Worm (Caenorhabditis elegans) whole organism, L3 larva: ENCODE data around the gene H01G02.1.

Experiments
- ama-1 ChIP-seq: fragments of 150-350 bp; optimal IDR thresholded peaks from 2 replicates; lab custom pipeline; 2018
- ceh-16 ChIP-seq: sonication (generic microtip); optimal IDR thresholded peaks from 2 replicates; lab custom pipeline; 2017; ENCODE audit warnings: missing biosample characterization, missing genetic modification characterization
- ceh-28 ChIP-seq: fragments of 150-350 bp; optimal IDR thresholded peaks from 2 replicates; lab custom pipeline; 2014; ENCODE audit warnings: missing biosample characterization, missing genetic modification reagents, missing genetic modification characterization
- egl-27 ChIP-seq: sonication (generic microtip); optimal IDR thresholded peaks from 4 replicates; lab custom pipeline; 2017; ENCODE audit warnings: missing biosample characterization, missing genetic modification reagents, missing genetic modification characterization
- eor-1 ChIP-seq, 2 experiments: fragments of 150-350 bp; optimal IDR thresholded peaks; 2 replicates each; lab custom pipeline; 2014 to 2018; ENCODE audit warnings: missing biosample characterization in 2 of 2, missing genetic modification characterization in 2 of 2
- mml-1 ChIP-seq: fragments of 150-350 bp; sonication (generic microtip); optimal IDR thresholded peaks from 3 replicates; lab custom pipeline; 2014; ENCODE audit warnings: missing biosample characterization, missing genetic modification characterization
- nhr-12 ChIP-seq: fragments of 150-350 bp; optimal IDR thresholded peaks from 2 replicates; lab custom pipeline; 2014; ENCODE audit warnings: missing biosample characterization, missing genetic modification characterization
- nhr-23 ChIP-seq: fragments of 150-350 bp; optimal IDR thresholded peaks from 2 replicates; lab custom pipeline; 2014; ENCODE audit warnings: missing biosample characterization, missing genetic modification reagents, missing genetic modification characterization
- nhr-77 ChIP-seq: fragments of 150-350 bp; optimal IDR thresholded peaks from 2 replicates; lab custom pipeline; 2014; ENCODE audit warnings: missing biosample characterization, missing genetic modification characterization
- sea-2 ChIP-seq: fragments of 150-350 bp; sonication (generic microtip); optimal IDR thresholded peaks from 4 replicates; lab custom pipeline; 2014; ENCODE audit warnings: missing biosample characterization, missing genetic modification reagents, missing genetic modification characterization
- skn-1 ChIP-seq: fragments of 150-350 bp; optimal IDR thresholded peaks from 2 replicates; lab custom pipeline; 2014; ENCODE audit warnings: missing biosample characterization, missing genetic modification characterization
- unc-39 ChIP-seq: sonication (generic microtip); optimal IDR thresholded peaks from 4 replicates; lab custom pipeline; 2017; ENCODE audit warnings: missing biosample characterization, missing genetic modification characterization

- no peak for TF ChIP-seq mml-1 (tag; lab: Kevin White, UChicago)
- no peak for TF ChIP-seq eor-1 (tag; optimal IDR thresholded peaks at IDR 0.05; lab: Kevin White, UChicago)
- no peak for TF ChIP-seq egl-27
- no peak for TF ChIP-seq unc-39 (tag; lab: Kevin White, UChicago)
- no peak for TF ChIP-seq nhr-23 (tag; lab: Kevin White, UChicago)
- no peak for TF ChIP-seq skn-1 (tag; lab: Kevin White, UChicago)
- no peak for TF ChIP-seq nhr-12 (tag; lab: Kevin White, UChicago)
- no peak for TF ChIP-seq nhr-77 (tag; lab: Kevin White, UChicago)
- TF ChIP-seq ceh-28: no peak
- TF ChIP-seq sea-2 (GFP tag; lab: Kevin White, UChicago): no peak
- no peak for TF ChIP-seq ceh-16 (tag; lab: Kevin White, UChicago)
- no peak for TF ChIP-seq ama-1 (lab: Kevin White, UChicago)
These were observed 43.1 kb downstream of the H01G02.1 start, which contains the start of gene T12A7.2 for ce11 chrIV:11760700-11761459.
